Worm (Caenorhabditis elegans) whole organism, L4/young adult: Measurements from ENCODE around the gene tsp-1.
A peak's percentile ranks its signal among the peaks of the same experiment; 100 is the strongest.

Experiments used
- W03F9.2 ChIP-seq: fragments of 150-350 bp; optimal IDR thresholded peaks from 2 replicates; lab custom pipeline; 2014; ENCODE audit warnings: missing biosample characterization, missing genetic modification characterization
- dao-5 ChIP-seq: sonication (generic microtip); optimal IDR thresholded peaks from 2 replicates; lab custom pipeline; 2016; ENCODE audit warnings: missing genotype, missing genetic modification characterization, moderate library complexity, missing compliant biosample characterization
- him-1 ChIP-seq: sonication (generic microtip); optimal IDR thresholded peaks from 2 replicates; lab custom pipeline; 2016; ENCODE audit warnings: missing genotype, missing genetic modification reagents, missing genetic modification characterization, missing compliant biosample characterization

tsp-1 gene

ce11 chrIII:8262599-8262998 lies 23.4 kb upstream of the tsp-1 start:
- no peak for TF ChIP-seq W03F9.2 (tag; lab: Kevin White, UChicago)
- no peak for TF ChIP-seq him-1 (tag; lab: Kevin White, UChicago)
- TF ChIP-seq dao-5, result no peak

ce11 chrIII:8258045-8258444 lies 18.8 kb upstream of the tsp-1 start, which contains the start of gene ncr-2:
TSS of gene ncr-2 (plus strand) at chrIII:8258345.
- TF ChIP-seq W03F9.2 (tag; lab: Kevin White, UChicago) (no peak), him-1 (tag; lab: Kevin White, UChicago) (no peak), dao-5 (no peak)

ce11 chrIII:8254938-8255337 lies 15.7 kb upstream of the tsp-1 start, which contains the start of gene F09G8.5:
TSS of gene F09G8.5 (plus strand) at chrIII:8254975.
- TF ChIP-seq dao-5, result no peak
- no peak for TF ChIP-seq W03F9.2 (tag; lab: Kevin White, UChicago)
- no peak for TF ChIP-seq him-1 (tag; lab: Kevin White, UChicago)

ce11 chrIII:8250007-8250683 lies 10.9 kb upstream of the tsp-1 start, which contains the start of gene knl-1:
TSS of gene knl-1 (plus strand) at chrIII:8250632.
- TF ChIP-seq W03F9.2 (tag; lab: Kevin White, UChicago), result peak; percentile 50
- TF ChIP-seq him-1 (tag; lab: Kevin White, UChicago), result no peak

ce11 chrIII:8249381-8249780 lies 10.2 kb upstream of the tsp-1 start, which contains the start of the genes C02F5.10 and C02F5.2:
TSS of gene C02F5.10 (minus strand) at chrIII:8249481.
TSS of gene C02F5.2 (plus strand) at chrIII:8249619.
- no peak for TF ChIP-seq dao-5
- no peak for TF ChIP-seq him-1 (tag; lab: Kevin White, UChicago)
- TF ChIP-seq W03F9.2 (tag; lab: Kevin White, UChicago), result no peak

ce11 chrIII:8247051-8247450 lies 7.8 kb upstream of the tsp-1 start, which contains the start of gene C02F5.13:
TSS of gene C02F5.13 (plus strand) at chrIII:8247351.
- TF ChIP-seq W03F9.2 (tag; lab: Kevin White, UChicago) (no peak), him-1 (tag; lab: Kevin White, UChicago) (no peak), dao-5 (no peak)

- no peak for TF ChIP-seq W03F9.2 (tag; lab: Kevin White, UChicago)
- TF ChIP-seq dao-5, result no peak
- TF ChIP-seq him-1 (tag; lab: Kevin White, UChicago), result no peak
Observed at ce11 chrIII:8245591-8245990, 6.4 kb upstream of the tsp-1 start, which contains the start of gene C02F5.3. TSS of gene C02F5.3 (plus strand) at chrIII:8245891.

- no peak for TF ChIP-seq dao-5
- TF ChIP-seq W03F9.2 (tag; lab: Kevin White, UChicago), result no peak
- no peak for TF ChIP-seq him-1 (tag; lab: Kevin White, UChicago)
Observed at ce11 chrIII:8244052-8244451, 4.8 kb upstream of the tsp-1 start, which contains the start of the genes pbs-6 and cids-1. TSS of gene pbs-6 (minus strand) at chrIII:8244092. TSS of gene cids-1 (plus strand) at chrIII:8244445.

- no peak for TF ChIP-seq him-1 (tag; lab: Kevin White, UChicago)
- TF ChIP-seq W03F9.2 (tag; lab: Kevin White, UChicago), result no peak
- no peak for TF ChIP-seq dao-5
Observed at ce11 chrIII:8242809-8243208, 3.6 kb upstream of the tsp-1 start, which contains the start of gene C02F5.12. TSS of gene C02F5.12 (minus strand) at chrIII:8243029.

- TF ChIP-seq W03F9.2 (tag; lab: Kevin White, UChicago) (no peak), him-1 (tag; lab: Kevin White, UChicago) (no peak), dao-5 (no peak)
Observed at ce11 chrIII:8240948-8241347, 1.7 kb upstream of the tsp-1 start.

ce11 chrIII:8240247-8240646 lies 1.0 kb upstream of the tsp-1 start:
- no peak for TF ChIP-seq dao-5
- no peak for TF ChIP-seq W03F9.2 (tag; lab: Kevin White, UChicago)
- TF ChIP-seq him-1 (tag; lab: Kevin White, UChicago), result no peak

ce11 chrIII:8237827-8238226 lies 1.4 kb downstream of the tsp-1 start, which contains the start of gene tsp-2:
TSS of gene tsp-2 (minus strand) at chrIII:8237935.
- TF ChIP-seq dao-5 (no peak), W03F9.2 (tag; lab: Kevin White, UChicago) (no peak)

ce11 chrIII:8235880-8236279 lies 3.3 kb downstream of the tsp-1 start, which contains the start of gene C02F5.5:
TSS of gene C02F5.5 (plus strand) at chrIII:8236180.
- TF ChIP-seq him-1 (tag; lab: Kevin White, UChicago) (no peak), W03F9.2 (tag; lab: Kevin White, UChicago) (no peak), dao-5 (no peak)

ce11 chrIII:8235358-8235757 lies 3.9 kb downstream of the tsp-1 start, which contains the start of gene C02F5.14:
TSS of gene C02F5.14 (minus strand) at chrIII:8235514.
- TF ChIP-seq him-1 (tag; lab: Kevin White, UChicago) (no peak), dao-5 (no peak)
